Fruit fly (Drosophila melanogaster) whole organism, embryonic: Measurements from ENCODE around the gene Cyp4d1.

Experiments used
- Abd-B ChIP-seq: fragments of 200-800 bp; sonication (Bioruptor generic); optimal IDR thresholded peaks from 2 replicates; lab custom pipeline; 2018; ENCODE audit warnings: missing biosample characterization, mild to moderate bottlenecking, missing genetic modification characterization, moderate library complexity
- Aef1 ChIP-seq: fragments of 200-800 bp; sonication (Bioruptor generic); IDR thresholded peaks from 3 replicates; pipeline ENCODE4 v1.3.6; 2022; ENCODE audit warnings: missing biosample characterization, missing genetic modification characterization
- Antp ChIP-seq: fragments of 200-800 bp; sonication (Bioruptor generic); optimal IDR thresholded peaks from 3 replicates; lab custom pipeline; 2016; ENCODE audit warnings: missing biosample characterization, missing genetic modification characterization
- Atf-2 ChIP-seq: fragments of 200-800 bp; sonication (Bioruptor generic); optimal IDR thresholded peaks from 2 replicates; lab custom pipeline; 2016; ENCODE audit warnings: missing biosample characterization, missing genetic modification characterization
- Bgb ChIP-seq: fragments of 200-800 bp; sonication (Bioruptor generic); IDR thresholded peaks from 2 replicates; pipeline ENCODE4 v1.3.6; 2022; ENCODE audit warnings: missing biosample characterization, missing genetic modification characterization; ENCODE audit not compliant: partially characterized antibody
- CG11247 ChIP-seq: fragments of 200-800 bp; sonication (Bioruptor generic); IDR thresholded peaks from 2 replicates; pipeline ENCODE4 v1.3.6; 2022; ENCODE audit warnings: missing biosample characterization, missing genetic modification characterization
- CG12155 ChIP-seq: fragments of 200-800 bp; sonication (Bioruptor generic); optimal IDR thresholded peaks from 3 replicates; lab custom pipeline; 2016; ENCODE audit warnings: missing biosample characterization, missing genetic modification characterization
- CG13624 ChIP-seq: fragments of 200-800 bp; sonication (Bioruptor generic); optimal IDR thresholded peaks from 2 replicates; lab custom pipeline; 2016; ENCODE audit warnings: missing biosample characterization, missing genetic modification characterization
- CG13775 ChIP-seq: fragments of 200-800 bp; sonication (Bioruptor generic); optimal IDR thresholded peaks from 3 replicates; lab custom pipeline; 2017; ENCODE audit warnings: missing biosample characterization, mild to moderate bottlenecking, missing genetic modification characterization
- CG14050 ChIP-seq: fragments of 200-800 bp; sonication (Bioruptor generic); IDR thresholded peaks from 3 replicates; pipeline ENCODE4 v1.3.6; 2022; ENCODE audit warnings: missing biosample characterization, missing genetic modification characterization
- CG16779 ChIP-seq: fragments of 200-800 bp; sonication (Bioruptor generic); IDR thresholded peaks from 2 replicates; pipeline ENCODE4 v1.3.6; 2022; ENCODE audit warnings: missing biosample characterization, missing genetic modification characterization
- CG17361 ChIP-seq: fragments of 200-800 bp; sonication (Bioruptor generic); IDR thresholded peaks from 3 replicates; pipeline ENCODE4 v1.3.6; 2022; ENCODE audit warnings: missing biosample characterization, missing genetic modification characterization
- CG17802 ChIP-seq: fragments of 200-800 bp; sonication (Bioruptor generic); optimal IDR thresholded peaks from 2 replicates; lab custom pipeline; 2018; ENCODE audit warnings: missing biosample characterization, mild to moderate bottlenecking, missing genetic modification characterization, moderate library complexity
- CG17912 ChIP-seq: fragments of 200-800 bp; sonication (Bioruptor generic); optimal IDR thresholded peaks from 2 replicates; lab custom pipeline; 2018; ENCODE audit warnings: missing biosample characterization, mild to moderate bottlenecking, missing genetic modification characterization
- CG2129 ChIP-seq: fragments of 200-800 bp; sonication (Bioruptor generic); IDR thresholded peaks from 2 replicates; pipeline ENCODE4 v1.3.6; 2022; ENCODE audit warnings: missing biosample characterization, missing genetic modification characterization; ENCODE audit not compliant: partially characterized antibody
- CG2678 ChIP-seq: fragments of 200-800 bp; sonication (Bioruptor generic); optimal IDR thresholded peaks from 3 replicates; lab custom pipeline; 2019; ENCODE audit warnings: missing biosample characterization, mild to moderate bottlenecking, missing genetic modification characterization, moderate library complexity
- CG32772 ChIP-seq: fragments of 200-800 bp; sonication (Bioruptor generic); IDR thresholded peaks from 2 replicates; pipeline ENCODE4 v1.3.6; 2022; ENCODE audit warnings: missing biosample characterization, missing genetic modification characterization
- CG4424 ChIP-seq: fragments of 200-800 bp; sonication (Bioruptor generic); optimal IDR thresholded peaks from 3 replicates; lab custom pipeline; 2016; ENCODE audit warnings: missing biosample characterization, missing genetic modification characterization
- CG7786 ChIP-seq: fragments of 200-800 bp; sonication (Bioruptor generic); optimal IDR thresholded peaks from 2 replicates; lab custom pipeline; 2016; ENCODE audit warnings: missing biosample characterization, missing genetic modification characterization
- CG9609 ChIP-seq: fragments of 200-800 bp; sonication (Bioruptor generic); optimal IDR thresholded peaks from 3 replicates; lab custom pipeline; 2016; ENCODE audit warnings: missing biosample characterization, missing genetic modification characterization
- CkIIα-i1 ChIP-seq: fragments of 200-800 bp; sonication (Bioruptor generic); IDR thresholded peaks from 2 replicates; pipeline ENCODE4 v1.3.6; 2022; ENCODE audit warnings: missing biosample characterization, missing genetic modification characterization
- Ets65A ChIP-seq: fragments of 200-800 bp; sonication (Bioruptor generic); peaks from one replicate; lab custom pipeline; 2016; ENCODE audit warnings: missing biosample characterization, missing genetic modification characterization
- HLHmδ ChIP-seq: fragments of 200-800 bp; sonication (Bioruptor generic); optimal IDR thresholded peaks from 2 replicates; lab custom pipeline; 2018; ENCODE audit warnings: missing biosample characterization, mild to moderate bottlenecking, missing genetic modification characterization, moderate library complexity
- MESR4 ChIP-seq: fragments of 200-800 bp; sonication (Bioruptor generic); optimal IDR thresholded peaks from 2 replicates; lab custom pipeline; 2018; ENCODE audit warnings: missing biosample characterization, mild to moderate bottlenecking, missing genetic modification characterization, moderate library complexity
- Max ChIP-seq: fragments of 200-800 bp; sonication (Bioruptor generic); optimal IDR thresholded peaks from 2 replicates; lab custom pipeline; 2016; ENCODE audit warnings: missing biosample characterization, mild to moderate bottlenecking, missing genetic modification characterization
- Med ChIP-seq: fragments of 200-800 bp; sonication (Bioruptor generic); peaks from one replicate; lab custom pipeline; 2016; ENCODE audit warnings: missing biosample characterization, missing genetic modification characterization, mild to moderate bottlenecking, inconsistent platforms, moderate library complexity
- Opbp ChIP-seq: fragments of 200-800 bp; sonication (Bioruptor generic); IDR thresholded peaks from 3 replicates; pipeline ENCODE4 v1.3.6; 2022; ENCODE audit warnings: missing biosample characterization, missing genetic modification characterization; ENCODE audit not compliant: partially characterized antibody
- Pdp1 ChIP-seq, 2 experiments: fragments of 200-800 bp; sonication (Bioruptor generic); optimal IDR thresholded peaks; 3 replicates each; lab custom pipeline; 2016; ENCODE audit warnings: missing biosample characterization in 2 of 2, missing genetic modification characterization in 2 of 2, mild to moderate bottlenecking in 1 of 2, moderate library complexity in 1 of 2
- Rfx ChIP-seq: fragments of 200-800 bp; sonication (Bioruptor generic); IDR thresholded peaks from 2 replicates; pipeline ENCODE4 v1.3.6; 2022; ENCODE audit warnings: missing biosample characterization, missing genetic modification characterization
- Rx ChIP-seq: fragments of 200-800 bp; sonication (Bioruptor generic); IDR thresholded peaks from 2 replicates; pipeline ENCODE4 v1.3.6; 2022; ENCODE audit warnings: missing biosample characterization, missing genetic modification characterization
- Scr ChIP-seq: fragments of 200-800 bp; sonication (Bioruptor generic); IDR thresholded peaks from 2 replicates; pipeline ENCODE4 v1.3.6; 2022; ENCODE audit warnings: missing biosample characterization, missing genetic modification characterization; ENCODE audit not compliant: partially characterized antibody
- Side ChIP-seq: fragments of 200-800 bp; sonication (Bioruptor generic); optimal IDR thresholded peaks from 2 replicates; lab custom pipeline; 2016; ENCODE audit warnings: missing biosample characterization, missing genetic modification characterization
- Six4 ChIP-seq: fragments of 200-800 bp; sonication (Bioruptor generic); optimal IDR thresholded peaks from 2 replicates; lab custom pipeline; 2016; ENCODE audit warnings: missing biosample characterization, missing genetic modification characterization
- Trl ChIP-seq, 3 experiments: fragments of >200 bp in 2 of 3; fragments of 200-800 bp in 1 of 3; sonication (Bioruptor generic) in 1 of 3; optimal IDR thresholded peaks; 2 replicates in 1 of 3; 3 replicates in 2 of 3; lab custom pipeline; 2016 to 2017; ENCODE audit warnings: missing biosample characterization in 1 of 3, missing genetic modification characterization in 1 of 3
- al ChIP-seq: fragments of 200-800 bp; sonication (Bioruptor generic); IDR thresholded peaks from 2 replicates; pipeline ENCODE4 v1.3.6; 2022; ENCODE audit warnings: missing biosample characterization, missing genetic modification characterization
- bab2 ChIP-seq: fragments of 200-800 bp; sonication (Bioruptor generic); optimal IDR thresholded peaks from 2 replicates; lab custom pipeline; 2016; ENCODE audit warnings: missing biosample characterization, missing genetic modification characterization
- cas ChIP-seq: fragments of 200-800 bp; sonication (Bioruptor generic); IDR thresholded peaks from 2 replicates; pipeline ENCODE4 v1.3.6; 2022; ENCODE audit warnings: missing biosample characterization, missing genetic modification characterization
- cwo ChIP-seq: fragments of 200-800 bp; sonication (Bioruptor generic); optimal IDR thresholded peaks from 3 replicates; lab custom pipeline; 2017; ENCODE audit warnings: missing biosample characterization, missing genetic modification characterization, mild to moderate bottlenecking, moderate library complexity, missing genetic modification reagents
- jigr1 ChIP-seq: fragments of 200-800 bp; sonication (Bioruptor generic); IDR thresholded peaks from 3 replicates; pipeline ENCODE4 v1.3.6; 2022; ENCODE audit warnings: missing biosample characterization, missing genetic modification characterization
- jumu ChIP-seq: fragments of 200-800 bp; sonication (Bioruptor generic); optimal IDR thresholded peaks from 3 replicates; lab custom pipeline; 2016; ENCODE audit warnings: missing biosample characterization, missing genetic modification characterization
- knrl ChIP-seq: fragments of 200-800 bp; sonication (Bioruptor generic); IDR thresholded peaks from 3 replicates; pipeline ENCODE4 v1.3.6; 2022; ENCODE audit warnings: missing biosample characterization, missing genetic modification characterization; ENCODE audit not compliant: partially characterized antibody
- lmd ChIP-seq: fragments of 200-800 bp; sonication (Bioruptor generic); IDR thresholded peaks from 2 replicates; pipeline ENCODE4 v1.3.6; 2022; ENCODE audit warnings: missing biosample characterization, missing genetic modification characterization
- p53 ChIP-seq: fragments of 200-800 bp; sonication (Bioruptor generic); optimal IDR thresholded peaks from 2 replicates; lab custom pipeline; 2016; ENCODE audit warnings: missing biosample characterization, missing genetic modification characterization
- pita ChIP-seq: fragments of 200-800 bp; sonication (Bioruptor generic); optimal IDR thresholded peaks from 2 replicates; lab custom pipeline; 2017; ENCODE audit warnings: missing biosample characterization, mild to moderate bottlenecking, missing genetic modification characterization
- prd ChIP-seq, 3 experiments: fragments of >200 bp in 2 of 3; fragments of 200-800 bp in 1 of 3; sonication (Bioruptor generic) in 1 of 3; optimal IDR thresholded peaks in 2 of 3; IDR thresholded peaks in 1 of 3; 2 replicates in 2 of 3; 3 replicates in 1 of 3; pipeline versions ENCODE4 v1.3.6 to Lab custom; 2017 to 2022; ENCODE audit warnings: missing biosample characterization in 1 of 3, missing genetic modification characterization in 1 of 3
- seq ChIP-seq: fragments of 200-800 bp; sonication (Bioruptor generic); IDR thresholded peaks from 2 replicates; pipeline ENCODE4 v1.3.6; 2022; ENCODE audit warnings: missing biosample characterization, missing genetic modification characterization
- sob ChIP-seq: fragments of 200-800 bp; sonication (Bioruptor generic); IDR thresholded peaks from 2 replicates; pipeline ENCODE4 v1.3.6; 2022; ENCODE audit warnings: missing biosample characterization, missing genetic modification characterization
- vvl ChIP-seq: fragments of 200-800 bp; sonication (Bioruptor generic); IDR thresholded peaks from 2 replicates; pipeline ENCODE4 v1.3.6; 2022; ENCODE audit warnings: missing biosample characterization, missing genetic modification characterization

The Cyp4d1 gene

dm6 chrX:2155868-2156267 is 6.1 kb downstream of the Cyp4d1 start (continued):
- TF ChIP-seq pita (GFP tag; lab: Kevin White, UChicago), result no peak

- TF ChIP-seq CG17361 (GFP tag; lab: Robert Waterston, UW) (peak; percentile 39; the same call in 1 of the 3 replicates), Six4 (peak; percentile 21), CkIIα-i1 (GFP tag; lab: Robert Waterston, UW) (no peak), Scr (GFP tag; lab: Robert Waterston, UW) (peak; percentile 95), CG11247 (GFP tag; lab: Robert Waterston, UW) (peak; percentile 47), CG4424 (GFP tag; lab: Kevin White, UChicago) (peak; percentile 40), CG12155 (GFP tag; lab: Kevin White, UChicago) (peak; percentile 18), Antp (GFP tag; lab: Kevin White, UChicago) (peak; percentile 41), Max (GFP tag; lab: Kevin White, UChicago) (peak; percentile 33), cas (0 out of 2 replicates have a peak, but pooled peaks have one; percentile 23), Med (GFP tag; lab: Kevin White, UChicago) (peak; percentile 92), CG2678 (tag; lab: Kevin White, UChicago) (peak; percentile 42), Aef1 (GFP tag; lab: Robert Waterston, UW) (no peak), CG17912 (GFP tag; lab: Kevin White, UChicago) (no peak), knrl (GFP tag; lab: Robert Waterston, UW) (peak; percentile 94), vvl (GFP tag; lab: Robert Waterston, UW) (peak; percentile 61; the same call in 1 of the 2 replicates), Atf-2 (GFP tag; lab: Kevin White, UChicago) (peak; percentile 2), Side (peak; percentile 35), CG7786 (GFP tag; lab: Kevin White, UChicago) (peak; percentile 33), CG14050 (no peak), sob (GFP tag; lab: Robert Waterston, UW) (peak; percentile 57), Ets65A (peak; percentile 64), cwo (GFP tag; lab: Kevin White, UChicago) (peak; percentile 51), prd (optimal IDR thresholded peaks at IDR 0.05; lab: Kevin White, UChicago) (no peak), prd (GFP tag; IDR thresholded peaks at IDR 0.05; lab: Robert Waterston, UW) (peak; percentile 49; the same call in 1 of the 3 replicates), Pdp1 (GFP tag; optimal IDR thresholded peaks at IDR 0.05; lab: Kevin White, UChicago) (peak; percentile 46 to 90), bab2 (GFP tag; lab: Kevin White, UChicago) (peak; percentile 33), CG13624 (peak; percentile 58), MESR4 (GFP tag; lab: Kevin White, UChicago) (peak; percentile 53), CG16779 (GFP tag; lab: Robert Waterston, UW) (no peak), al (0 out of 2 replicates have a peak, but pooled peaks have one; percentile 6), CG32772 (GFP tag; lab: Robert Waterston, UW) (0 out of 2 replicates have a peak, but pooled peaks have one; percentile 5), p53 (GFP tag; lab: Kevin White, UChicago) (no peak), Abd-B (GFP tag; lab: Kevin White, UChicago) (peak; percentile 7), Bgb (peak; percentile 95), jigr1 (no peak), Rx (GFP tag; lab: Robert Waterston, UW) (no peak), CG9609 (GFP tag; lab: Kevin White, UChicago) (no peak), CG17802 (tag; lab: Kevin White, UChicago) (no peak), Trl (optimal IDR thresholded peaks at IDR 0.05; lab: Kevin White, UChicago) (no peak), Trl (GFP tag; optimal IDR thresholded peaks at IDR 0.05; lab: Kevin White, UChicago) (peak; percentile 26), HLHmδ (GFP tag; lab: Kevin White, UChicago) (peak; percentile 4), Rfx (GFP tag; lab: Robert Waterston, UW) (peak; percentile 73), CG13775 (GFP tag; lab: Kevin White, UChicago) (peak; percentile 38), jumu (GFP tag; lab: Kevin White, UChicago) (peak; percentile 50), Opbp (GFP tag; lab: Robert Waterston, UW) (peak; percentile 94), lmd (GFP tag; lab: Robert Waterston, UW) (no peak; the same call in 1 of the 2 replicates), CG2129 (GFP tag; lab: Robert Waterston, UW) (peak; percentile 86), seq (GFP tag; lab: Robert Waterston, UW) (no peak)
Observed at dm6 chrX:2149478-2149877, 12.5 kb downstream of the Cyp4d1 start, which contains the start of gene bcn92. bcn92 (minus strand) TSS chrX:2149647.
